Worm (Caenorhabditis elegans) whole organism, L4 larva: ENCODE results near the gene taf-10.
A peak's percentile ranks its signal among the peaks of the same experiment; 100 is the strongest.

ENCODE experiments used
- F26F4.8 ChIP-seq: fragments of 200-800 bp; sonication (Bioruptor generic); conservative IDR thresholded peaks from 2 replicates; pipeline ENCODE4 v1.3.6; 2022; ENCODE audit warnings: missing genetic modification characterization, missing compliant biosample characterization
- T20F7.1 ChIP-seq: fragments of 200-800 bp; sonication (Bioruptor generic); optimal IDR thresholded peaks from 2 replicates; lab custom pipeline; 2018; ENCODE audit warnings: mild to moderate bottlenecking, missing genetic modification characterization, missing compliant biosample characterization
- T26A8.4 ChIP-seq: fragments of 200-800 bp; sonication (Bioruptor generic); IDR thresholded peaks from 2 replicates; pipeline ENCODE4 v1.3.6; 2022; ENCODE audit warnings: missing genetic modification characterization, missing compliant biosample characterization
- Y105C5A.15 ChIP-seq: fragments of 200-800 bp; sonication (Bioruptor generic); IDR thresholded peaks from 2 replicates; pipeline ENCODE4 v1.3.6; 2022; ENCODE audit warnings: missing genetic modification characterization, missing compliant biosample characterization
- Y48G9A.11 ChIP-seq: fragments of 200-800 bp; sonication (Bioruptor generic); IDR thresholded peaks from 2 replicates; pipeline ENCODE4 v1.3.6; 2022; ENCODE audit warnings: missing genetic modification reagents, missing genetic modification characterization, missing compliant biosample characterization
- Y75B8A.6 ChIP-seq: fragments of 200-800 bp; sonication (Bioruptor generic); IDR thresholded peaks from 2 replicates; pipeline ENCODE4 v1.3.6; 2022; ENCODE audit warnings: missing genetic modification reagents, missing genetic modification characterization, missing compliant biosample characterization
- aly-2 ChIP-seq: sonication (generic microtip); optimal IDR thresholded peaks from 2 replicates; lab custom pipeline; 2018; ENCODE audit warnings: missing biosample characterization, missing genetic modification characterization
- arid-1 ChIP-seq: fragments of 200-800 bp; sonication (Bioruptor generic); conservative IDR thresholded peaks from 2 replicates; pipeline ENCODE4 v1.3.6; 2022; ENCODE audit warnings: missing genetic modification reagents, missing genetic modification characterization, missing compliant biosample characterization
- attf-4 ChIP-seq: sonication (generic microtip); optimal IDR thresholded peaks from 3 replicates; lab custom pipeline; 2017; ENCODE audit warnings: missing biosample characterization, missing genetic modification characterization
- ceh-62 ChIP-seq: sonication (generic microtip); optimal IDR thresholded peaks from 2 replicates; lab custom pipeline; 2017; ENCODE audit warnings: missing biosample characterization, missing genetic modification characterization
- cey-2 ChIP-seq: sonication (generic microtip); optimal IDR thresholded peaks from 3 replicates; lab custom pipeline; 2017; ENCODE audit warnings: missing genetic modification characterization, mild to moderate bottlenecking, missing compliant biosample characterization, antibody characterized with exemption, borderline replicate concordance; ENCODE audit not compliant: insufficient read depth
- ctbp-1 ChIP-seq: fragments of 200-800 bp; sonication (Bioruptor generic); IDR thresholded peaks from 2 replicates; pipeline ENCODE4 v1.3.6; 2022; ENCODE audit warnings: missing genetic modification reagents, missing genetic modification characterization, missing compliant biosample characterization
- daf-12 ChIP-seq: fragments of 150-350 bp; optimal IDR thresholded peaks from 2 replicates; lab custom pipeline; 2014; ENCODE audit warnings: missing biosample characterization, missing genetic modification reagents, missing genetic modification characterization
- dmd-9 ChIP-seq: fragments of 200-800 bp; sonication (Bioruptor generic); IDR thresholded peaks from 2 replicates; pipeline ENCODE4 v1.3.6; 2022; ENCODE audit warnings: missing genetic modification reagents, missing genetic modification characterization, missing compliant biosample characterization
- dpl-1 ChIP-seq: fragments of 150-350 bp; optimal IDR thresholded peaks from 2 replicates; lab custom pipeline; 2014; ENCODE audit warnings: missing biosample characterization, missing genetic modification reagents, missing genetic modification characterization
- duxl-1 ChIP-seq: sonication (generic microtip); optimal IDR thresholded peaks from 2 replicates; lab custom pipeline; 2016; ENCODE audit warnings: mild to moderate bottlenecking, missing genetic modification characterization, moderate library complexity, missing compliant biosample characterization; ENCODE audit not compliant: poor library complexity
- egl-43 ChIP-seq: fragments of 200-800 bp; sonication (Bioruptor generic); IDR thresholded peaks from 2 replicates; pipeline ENCODE4 v1.3.6; 2022; ENCODE audit warnings: missing genetic modification reagents, missing genetic modification characterization, missing compliant biosample characterization
- gei-8 ChIP-seq: fragments of 200-800 bp; sonication (Bioruptor generic); optimal IDR thresholded peaks from 2 replicates; lab custom pipeline; 2018; ENCODE audit warnings: mild to moderate bottlenecking, missing genetic modification characterization, missing compliant biosample characterization
- hif-1 ChIP-seq, 2 experiments: sonication (generic microtip); optimal IDR thresholded peaks; 2 replicates each; lab custom pipeline; 2016 to 2017; ENCODE audit warnings: missing compliant biosample characterization in 2 of 2, missing genetic modification characterization in 2 of 2, missing genetic modification reagents in 2 of 2, missing genotype in 2 of 2, mild to moderate bottlenecking in 1 of 2
- lim-7 ChIP-seq: fragments of 200-800 bp; sonication (Bioruptor generic); IDR thresholded peaks from 2 replicates; pipeline ENCODE4 v1.3.6; 2022; ENCODE audit warnings: missing genetic modification characterization, missing compliant biosample characterization
- lin-1 ChIP-seq: fragments of 200-800 bp; sonication (Bioruptor generic); IDR thresholded peaks from 2 replicates; pipeline ENCODE4 v1.3.6; 2022; ENCODE audit warnings: missing genetic modification reagents, missing genetic modification characterization, missing compliant biosample characterization
- lin-13 ChIP-seq: fragments of 150-350 bp; optimal IDR thresholded peaks from 2 replicates; lab custom pipeline; 2014; ENCODE audit warnings: missing biosample characterization, missing genetic modification reagents, missing genetic modification characterization
- lir-3 ChIP-seq: sonication (generic microtip); optimal IDR thresholded peaks from 2 replicates; lab custom pipeline; 2016; ENCODE audit warnings: mild to moderate bottlenecking, missing genetic modification characterization, missing compliant biosample characterization
- mdl-1 ChIP-seq, 2 experiments: fragments of 150-350 bp in 1 of 2; sonication (generic microtip) in 1 of 2; optimal IDR thresholded peaks; 2 replicates each; lab custom pipeline; 2014 to 2017; ENCODE audit warnings: missing biosample characterization in 2 of 2, missing genetic modification characterization in 2 of 2
- mdt-29 ChIP-seq: fragments of 200-800 bp; sonication (Bioruptor generic); IDR thresholded peaks from 2 replicates; pipeline ENCODE4 v1.3.6; 2022; ENCODE audit warnings: missing genetic modification reagents, missing genetic modification characterization, missing compliant biosample characterization
- mep-1 ChIP-seq: fragments of 150-350 bp; sonication (generic microtip); optimal IDR thresholded peaks from 3 replicates; lab custom pipeline; 2014; ENCODE audit warnings: missing biosample characterization, missing genetic modification characterization
- mes-2 ChIP-seq: sonication (generic microtip); optimal IDR thresholded peaks from 2 replicates; lab custom pipeline; 2016; ENCODE audit warnings: missing genotype, mild to moderate bottlenecking, missing genetic modification characterization, missing compliant biosample characterization; ENCODE audit not compliant: poor library complexity, severe bottlenecking
- mxl-2 ChIP-seq: fragments of 200-800 bp; sonication (Bioruptor generic); conservative IDR thresholded peaks from 2 replicates; pipeline ENCODE4 v1.3.6; 2022; ENCODE audit warnings: missing genetic modification reagents, missing genetic modification characterization, missing compliant biosample characterization
- nhr-10 ChIP-seq: fragments of 150-350 bp; optimal IDR thresholded peaks from 2 replicates; lab custom pipeline; 2014; ENCODE audit warnings: missing biosample characterization, missing genetic modification characterization
- nhr-102 ChIP-seq: sonication (generic microtip); optimal IDR thresholded peaks from 2 replicates; lab custom pipeline; 2016; ENCODE audit warnings: mild to moderate bottlenecking, missing genetic modification characterization, moderate library complexity, missing compliant biosample characterization
- nhr-11 ChIP-seq: fragments of 150-350 bp; optimal IDR thresholded peaks from 2 replicates; lab custom pipeline; 2014; ENCODE audit warnings: missing biosample characterization, missing genetic modification characterization
- nhr-111 ChIP-seq: fragments of 200-800 bp; sonication (Bioruptor generic); optimal IDR thresholded peaks from 2 replicates; lab custom pipeline; 2018; ENCODE audit warnings: mild to moderate bottlenecking, missing genetic modification characterization, missing compliant biosample characterization
- nhr-237 ChIP-seq: sonication (generic microtip); optimal IDR thresholded peaks from 2 replicates; lab custom pipeline; 2017; ENCODE audit warnings: missing biosample characterization, missing genetic modification characterization
- nhr-25 ChIP-seq: sonication (generic microtip); optimal IDR thresholded peaks from 2 replicates; lab custom pipeline; 2017; ENCODE audit warnings: missing genetic modification characterization, mild to moderate bottlenecking, missing compliant biosample characterization, antibody characterized with exemption, moderate library complexity, borderline replicate concordance; ENCODE audit not compliant: insufficient read depth
- nhr-28 ChIP-seq: fragments of 150-350 bp; optimal IDR thresholded peaks from 2 replicates; lab custom pipeline; 2014; ENCODE audit warnings: missing biosample characterization, missing genetic modification characterization
- nhr-41 ChIP-seq: fragments of 200-800 bp; sonication (Bioruptor generic); IDR thresholded peaks from 2 replicates; pipeline ENCODE4 v1.3.6; 2022; ENCODE audit warnings: missing genetic modification reagents, missing genetic modification characterization, missing compliant biosample characterization
- nhr-42 ChIP-seq: fragments of 200-800 bp; sonication (Bioruptor generic); IDR thresholded peaks from 2 replicates; pipeline ENCODE4 v1.3.6; 2022; ENCODE audit warnings: missing genetic modification characterization, missing compliant biosample characterization
- nhr-76 ChIP-seq: fragments of 150-350 bp; optimal IDR thresholded peaks from 2 replicates; lab custom pipeline; 2014; ENCODE audit warnings: missing biosample characterization, missing genetic modification characterization
- pha-4 ChIP-seq, 2 experiments: fragments of 150-350 bp in 1 of 2; fragments of 200-800 bp in 1 of 2; sonication (Bioruptor generic) in 1 of 2; IDR thresholded peaks in 1 of 2; optimal IDR thresholded peaks in 1 of 2; 2 replicates each; pipeline versions ENCODE4 v1.3.6 to Lab custom; 2014 to 2022; ENCODE audit warnings: missing genetic modification characterization in 2 of 2, missing genetic modification reagents in 2 of 2, missing biosample characterization in 1 of 2, missing compliant biosample characterization in 1 of 2
- php-3 ChIP-seq: fragments of 200-800 bp; sonication (Bioruptor generic); IDR thresholded peaks from 2 replicates; pipeline ENCODE4 v1.3.6; 2022; ENCODE audit warnings: missing genetic modification reagents, missing genetic modification characterization, missing compliant biosample characterization
- pqm-1 ChIP-seq: sonication (generic microtip); optimal IDR thresholded peaks from 2 replicates; lab custom pipeline; 2017; ENCODE audit warnings: missing biosample characterization, missing genetic modification characterization
- set-16 ChIP-seq: fragments of 200-800 bp; sonication (Bioruptor generic); IDR thresholded peaks from 2 replicates; pipeline ENCODE4 v1.3.6; 2022; ENCODE audit warnings: missing genetic modification reagents, missing genetic modification characterization, missing compliant biosample characterization
- skn-1 ChIP-seq: fragments of 150-350 bp; optimal IDR thresholded peaks from 2 replicates; lab custom pipeline; 2014; ENCODE audit warnings: missing biosample characterization, missing genetic modification characterization
- spr-1 ChIP-seq: sonication (generic microtip); optimal IDR thresholded peaks from 2 replicates; lab custom pipeline; 2016; ENCODE audit warnings: mild to moderate bottlenecking, missing genetic modification characterization, missing compliant biosample characterization
- tag-97 ChIP-seq: fragments of 200-800 bp; sonication (Bioruptor generic); IDR thresholded peaks from 2 replicates; pipeline ENCODE4 v1.3.6; 2022; ENCODE audit warnings: missing genetic modification characterization, missing compliant biosample characterization
- unc-39 ChIP-seq: sonication (generic microtip); optimal IDR thresholded peaks from 2 replicates; lab custom pipeline; 2017; ENCODE audit warnings: missing biosample characterization, missing genetic modification characterization
- zag-1 ChIP-seq: fragments of 150-350 bp; optimal IDR thresholded peaks from 2 replicates; lab custom pipeline; 2014; ENCODE audit warnings: missing biosample characterization, missing genetic modification characterization
- zfp-2 ChIP-seq: sonication (generic microtip); optimal IDR thresholded peaks from 2 replicates; lab custom pipeline; 2016; ENCODE audit warnings: mild to moderate bottlenecking, missing genetic modification characterization, missing compliant biosample characterization
- zfp-3 ChIP-seq: fragments of 200-800 bp; sonication (Bioruptor generic); conservative IDR thresholded peaks from 2 replicates; pipeline ENCODE4 v1.3.6; 2022; ENCODE audit warnings: missing genetic modification reagents, missing genetic modification characterization, missing compliant biosample characterization
- ztf-11 ChIP-seq: fragments of 150-350 bp; optimal IDR thresholded peaks from 2 replicates; lab custom pipeline; 2014; ENCODE audit warnings: missing biosample characterization, missing genetic modification characterization
- ztf-7 ChIP-seq: fragments of 150-350 bp; optimal IDR thresholded peaks from 2 replicates; lab custom pipeline; 2014; ENCODE audit warnings: missing biosample characterization, missing genetic modification characterization

taf-10 gene

DNA sequence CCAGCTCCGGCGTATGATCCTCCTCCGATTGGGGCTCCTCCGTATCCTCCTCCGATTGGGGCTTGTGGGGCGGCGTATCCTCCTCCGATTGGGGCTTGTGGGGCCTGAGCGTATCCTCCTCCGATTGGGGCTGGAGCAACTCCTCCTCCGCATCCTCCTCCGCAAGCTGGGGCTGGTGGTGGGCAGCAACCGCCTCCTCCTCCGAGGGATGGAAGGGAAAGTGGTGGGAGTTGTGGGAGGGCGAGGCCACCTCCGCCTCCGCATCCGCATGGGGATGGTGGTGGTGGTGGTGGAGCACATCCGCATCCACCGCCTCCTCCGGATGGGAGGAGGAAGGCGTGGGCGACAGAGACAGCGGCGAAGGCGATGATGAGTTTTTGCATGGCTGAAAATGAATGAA lies 39.0 kb upstream of the taf-10 start, which contains the start of gene F41F3.3 (continued):
- TF ChIP-seq duxl-1 (tag; lab: Kevin White, UChicago) = no peak
- TF ChIP-seq Y105C5A.15 = no peak
- no peak for TF ChIP-seq lin-1 (GFP tag; lab: Robert Waterston, UW)
- no peak for TF ChIP-seq mxl-2 (GFP tag; lab: Robert Waterston, UW)
- no peak for TF ChIP-seq dpl-1 (GFP tag; lab: Kevin White, UChicago)
- no peak for TF ChIP-seq lir-3 (tag; lab: Kevin White, UChicago)
- peak; percentile 74 for TF ChIP-seq T26A8.4 (GFP tag; lab: Robert Waterston, UW)
- peak; percentile 28 for TF ChIP-seq spr-1
- TF ChIP-seq ztf-11 (tag; lab: Kevin White, UChicago) = no peak
- peak; percentile 30 for TF ChIP-seq mes-2 (tag; lab: Kevin White, UChicago)
- TF ChIP-seq set-16 (GFP tag; lab: Robert Waterston, UW) = peak; percentile 99
- TF ChIP-seq zag-1 (tag; lab: Kevin White, UChicago) = no peak
- TF ChIP-seq aly-2 (tag; lab: Kevin White, UChicago) = no peak
- TF ChIP-seq cey-2 (tag; lab: Kevin White, UChicago) = no peak
- TF ChIP-seq gei-8 = no peak
- TF ChIP-seq nhr-76 = no peak
- no peak for TF ChIP-seq nhr-41 (GFP tag; lab: Robert Waterston, UW)
- TF ChIP-seq Y75B8A.6 (GFP tag; lab: Robert Waterston, UW) = no peak
- no peak for TF ChIP-seq nhr-25 (tag; lab: Kevin White, UChicago)
- TF ChIP-seq hif-1 (tag; optimal IDR thresholded peaks at IDR 0.05; lab: Kevin White, UChicago) = peak in 1 of 2 experiments; percentile 14
- TF ChIP-seq zfp-2 (tag; lab: Kevin White, UChicago) = no peak
- TF ChIP-seq nhr-111 (GFP tag; lab: Kevin White, UChicago) = no peak
- TF ChIP-seq Y48G9A.11 = no peak
- TF ChIP-seq mdt-29 = no peak
- no peak for TF ChIP-seq nhr-42 (GFP tag; lab: Robert Waterston, UW)
- TF ChIP-seq pha-4 (GFP tag; IDR thresholded peaks at IDR 0.05; lab: Robert Waterston, UW) = peak; percentile 38; the same call in 1 of the 2 replicates
- no peak for TF ChIP-seq pha-4 (tag; optimal IDR thresholded peaks at IDR 0.05; lab: Kevin White, UChicago)
- no peak for TF ChIP-seq ctbp-1 (GFP tag; lab: Robert Waterston, UW)
- TF ChIP-seq unc-39 (tag; lab: Kevin White, UChicago) = no peak
- no peak for TF ChIP-seq daf-12 (tag; lab: Kevin White, UChicago)
- 0 out of 2 replicates have a peak, but pooled peaks have one; percentile 38 for TF ChIP-seq F26F4.8 (GFP tag; lab: Robert Waterston, UW)
- TF ChIP-seq mdl-1 (tag; optimal IDR thresholded peaks at IDR 0.05; lab: Kevin White, UChicago) = no peak
- no peak for TF ChIP-seq nhr-10 (tag; lab: Kevin White, UChicago)
- no peak for TF ChIP-seq tag-97 (GFP tag; lab: Robert Waterston, UW)
- no peak for TF ChIP-seq lin-13 (GFP tag; lab: Kevin White, UChicago)
- no peak for TF ChIP-seq attf-4 (tag; lab: Kevin White, UChicago)
- TF ChIP-seq dmd-9 (GFP tag; lab: Robert Waterston, UW) = no peak
- TF ChIP-seq nhr-11 (tag; lab: Kevin White, UChicago) = no peak
- TF ChIP-seq skn-1 (tag; lab: Kevin White, UChicago) = no peak
- TF ChIP-seq mep-1 (tag; lab: Kevin White, UChicago) = no peak
- TF ChIP-seq ztf-7 (tag; lab: Kevin White, UChicago) = no peak
- TF ChIP-seq php-3 = 0 out of 2 replicates have a peak, but pooled peaks have one; percentile 48
- TF ChIP-seq ceh-62 (tag; lab: Kevin White, UChicago) = no peak
- no peak for TF ChIP-seq pqm-1 (tag; lab: Kevin White, UChicago)
- TF ChIP-seq nhr-237 (tag; lab: Kevin White, UChicago) = no peak
- TF ChIP-seq zfp-3 (GFP tag; lab: Robert Waterston, UW) = no peak
- no peak for TF ChIP-seq nhr-28 (tag; lab: Kevin White, UChicago)
- TF ChIP-seq arid-1 = no peak
- TF ChIP-seq nhr-102 = peak; percentile 29
- no peak for TF ChIP-seq T20F7.1
- TF ChIP-seq egl-43 = peak; percentile 82
- TF ChIP-seq lim-7 (GFP tag; lab: Robert Waterston, UW) = 0 out of 2 replicates have a peak, but pooled peaks have one; percentile 51
